Fruit fly (Drosophila melanogaster): ENCODE measurements around the gene CG45263.

Gene CG45263

DNA sequence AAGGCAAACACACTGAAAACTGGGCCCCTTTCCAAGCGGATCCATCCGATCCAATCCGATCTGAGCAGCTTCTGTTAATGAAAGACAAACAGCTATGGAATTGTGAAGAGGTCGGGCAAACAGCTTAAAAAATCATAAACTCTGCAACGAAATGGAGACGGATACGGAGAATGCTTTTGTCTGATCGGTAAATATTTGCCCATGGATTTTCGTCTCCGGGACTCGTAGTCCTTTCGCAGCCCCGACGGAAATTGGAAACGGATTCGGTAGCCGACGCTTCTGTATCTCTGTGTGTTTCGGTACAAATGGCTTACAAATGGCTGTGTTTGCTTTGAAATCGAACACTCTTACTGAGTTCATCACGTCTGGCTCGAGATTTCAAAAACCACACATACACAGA lies 150.5 kb downstream of the CG45263 start:
- TF ChIP-seq CG17801 (GFP tag; optimal IDR thresholded peaks at IDR 0.05; ENCODE audit: partially characterized antibody) = no peak

DNA sequence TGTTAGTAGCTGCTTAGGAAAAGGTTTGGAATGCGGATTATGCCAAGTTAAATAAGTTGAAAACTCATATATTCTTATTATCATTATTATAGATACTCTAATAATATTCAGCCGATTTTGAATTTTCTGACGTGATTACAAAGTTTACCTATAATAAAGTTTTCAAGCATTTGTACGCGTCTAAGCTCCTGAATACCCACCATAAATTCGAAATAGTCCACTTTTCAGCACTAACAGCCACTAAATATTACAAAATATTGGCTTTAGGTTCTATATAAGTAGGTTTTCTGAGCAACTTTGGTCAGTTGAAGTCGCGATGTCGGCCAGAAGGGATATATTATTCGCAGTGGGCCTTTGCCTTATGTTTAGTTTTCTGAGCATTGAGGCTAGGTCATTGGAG lies 153.4 kb downstream of the CG45263 start, which contains the start of gene CG7443:
Gene CG7443 (plus strand): TSS at position 301 of the 400 bp plus-strand sequence.
- no peak for TF ChIP-seq CG17801 (GFP tag; optimal IDR thresholded peaks at IDR 0.05; ENCODE audit: partially characterized antibody)

DNA sequence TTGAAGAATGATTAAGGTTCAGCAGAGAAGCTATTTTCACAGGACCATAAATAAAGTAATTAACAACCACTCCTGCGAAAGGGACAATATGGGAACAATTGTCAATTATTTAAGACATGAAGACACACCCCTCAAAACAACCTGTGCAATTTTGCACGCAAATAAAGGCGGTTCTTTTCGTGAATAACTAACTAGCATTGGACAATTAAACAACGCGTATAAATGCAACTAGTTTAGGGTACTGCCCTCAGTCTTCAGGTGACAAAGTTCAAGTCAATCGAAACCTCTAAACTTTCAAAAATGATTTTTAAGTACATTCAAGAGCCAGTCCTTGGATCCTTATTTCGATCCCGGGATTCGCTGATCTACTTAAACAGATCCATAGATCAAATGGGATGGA lies 156.0 kb downstream of the CG45263 start, which contains the start of gene Or85a:
Gene Or85a (plus strand): TSS at position 301 of the 400 bp plus-strand sequence.
- TF ChIP-seq CG17801 (GFP tag; optimal IDR thresholded peaks at IDR 0.05; ENCODE audit: partially characterized antibody) = no peak

DNA sequence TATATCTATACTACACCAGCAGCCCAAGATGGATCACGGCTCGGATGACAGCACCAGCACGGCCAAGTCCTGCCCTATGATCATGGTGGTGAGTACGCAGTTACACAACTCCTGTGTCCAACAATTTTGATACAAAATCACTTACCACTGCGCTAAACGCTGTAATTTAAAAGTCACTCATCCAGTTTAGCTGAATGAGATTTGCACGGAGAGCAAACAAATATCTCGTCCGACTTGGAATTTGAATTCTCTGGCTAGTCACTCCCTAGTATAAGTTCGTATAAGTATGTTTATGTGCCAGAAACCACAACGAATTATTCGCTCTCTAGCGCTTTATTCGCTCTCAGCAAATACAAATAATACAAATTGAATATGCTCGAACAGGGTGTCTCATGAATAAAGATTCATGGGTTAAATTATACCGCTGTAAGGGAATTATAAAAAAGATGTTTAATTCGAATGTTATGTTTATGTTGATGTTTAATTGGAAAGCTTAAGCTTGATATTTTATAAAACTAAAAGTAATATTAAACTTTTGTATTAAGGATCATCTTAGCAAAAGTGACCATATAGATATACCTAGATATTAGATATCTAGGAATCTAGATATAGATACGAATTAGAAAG lies 159.6 kb downstream of the CG45263 start:
- no peak for TF ChIP-seq CG17801 (GFP tag; optimal IDR thresholded peaks at IDR 0.05; ENCODE audit: partially characterized antibody)

DNA sequence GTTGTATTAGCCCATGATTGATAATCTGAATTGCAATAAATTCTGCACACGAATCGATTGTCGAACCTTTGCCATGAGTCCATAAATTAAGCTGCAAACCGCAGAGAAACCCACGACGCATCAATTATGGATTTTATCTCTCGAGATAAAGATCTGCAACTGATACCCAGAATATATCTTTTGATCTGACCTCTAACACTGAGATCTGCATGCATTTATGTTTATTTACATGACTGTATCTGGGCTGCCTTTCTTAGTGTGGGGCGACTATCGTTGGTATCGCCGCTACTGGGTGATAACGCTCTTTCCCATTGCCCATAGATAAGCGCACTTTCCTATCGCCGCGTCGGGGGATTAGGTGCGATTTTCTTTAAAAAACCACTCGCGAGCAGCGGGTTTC lies 160.2 kb downstream of the CG45263 start, which contains the start of gene Ctr1B:
Gene Ctr1B (plus strand): TSS at position 398 of the 400 bp plus-strand sequence.
- TF ChIP-seq CG17801 (GFP tag; optimal IDR thresholded peaks at IDR 0.05; ENCODE audit: partially characterized antibody) = no peak

DNA sequence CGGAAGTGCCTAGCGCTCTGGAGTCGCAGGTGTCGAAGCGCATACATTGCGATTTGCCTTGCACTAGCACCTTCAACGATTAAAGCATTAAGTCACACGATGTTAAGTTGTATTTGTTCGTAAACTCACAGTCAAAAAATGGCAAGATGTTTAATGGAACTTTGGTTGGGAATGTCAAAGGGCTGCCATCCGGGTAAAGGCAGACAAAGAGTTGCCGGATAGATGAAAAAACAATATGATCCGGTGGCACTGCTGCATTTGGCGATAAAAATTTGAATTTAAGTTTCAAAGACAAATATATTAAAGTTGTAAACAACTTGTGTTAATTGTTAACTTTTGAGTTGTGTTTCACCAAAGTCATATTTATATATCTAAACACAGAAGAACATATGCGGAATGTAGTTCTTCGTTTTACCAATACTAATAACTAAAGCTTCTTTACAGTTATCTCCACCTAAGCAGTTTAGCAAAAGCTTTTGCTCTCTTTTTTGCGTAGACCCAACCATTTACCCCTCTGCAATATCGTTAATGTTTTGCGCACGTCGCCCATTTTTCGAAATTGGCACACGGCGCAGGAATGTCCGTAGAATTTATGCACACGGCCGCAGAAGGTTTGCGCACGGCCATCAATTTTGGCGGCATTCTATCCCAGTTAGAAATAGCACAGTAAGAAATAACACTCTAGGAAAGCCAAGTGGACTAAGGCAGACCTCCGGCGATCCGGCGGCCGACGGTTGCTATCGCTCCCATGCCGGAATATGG lies 160.9 kb downstream of the CG45263 start, which contains the start of gene Coq2:
Gene Coq2 (minus strand): TSS at position 200 of the 762 bp plus-strand sequence.
- no peak for TF ChIP-seq CG17801 (GFP tag; optimal IDR thresholded peaks at IDR 0.05; ENCODE audit: partially characterized antibody)
